Worm (Caenorhabditis elegans) whole organism, L2 larva: ENCODE results near the gene pie-1.
A peak's percentile ranks its signal among the peaks of the same experiment; 100 is the strongest.

ENCODE experiments used
- C34F6.9 ChIP-seq: fragments of 150-350 bp; optimal IDR thresholded peaks from 2 replicates; lab custom pipeline; 2014; ENCODE audit warnings: missing biosample characterization, missing genetic modification characterization
- F13H6.1 ChIP-seq: sonication (generic microtip); optimal IDR thresholded peaks from 2 replicates; lab custom pipeline; 2016; ENCODE audit warnings: missing genetic modification characterization, missing compliant biosample characterization
- Y55F3AM.14 ChIP-seq: fragments of 200-800 bp; sonication (Bioruptor generic); optimal IDR thresholded peaks from 2 replicates; lab custom pipeline; 2018; ENCODE audit warnings: mild to moderate bottlenecking, missing genetic modification characterization, missing compliant biosample characterization
- ZK546.5 ChIP-seq: sonication (generic microtip); optimal IDR thresholded peaks from 2 replicates; lab custom pipeline; 2017; ENCODE audit warnings: missing biosample characterization, missing genetic modification characterization
- alr-1 ChIP-seq: fragments of 150-350 bp; optimal IDR thresholded peaks from 2 replicates; lab custom pipeline; 2014; ENCODE audit warnings: missing biosample characterization, missing genetic modification characterization
- aly-2 ChIP-seq: fragments of 150-350 bp; optimal IDR thresholded peaks from 2 replicates; lab custom pipeline; 2014; ENCODE audit warnings: missing biosample characterization, missing genetic modification characterization
- ama-1 ChIP-seq: fragments of 150-350 bp; optimal IDR thresholded peaks from 2 replicates; lab custom pipeline; 2018; ENCODE audit warnings: inconsistent platforms
- blmp-1 ChIP-seq: sonication (generic microtip); optimal IDR thresholded peaks from 2 replicates; lab custom pipeline; 2017; ENCODE audit warnings: missing genetic modification characterization, mild to moderate bottlenecking, missing compliant biosample characterization, antibody characterized with exemption, moderate library complexity; ENCODE audit not compliant: insufficient read depth
- ceh-16 ChIP-seq: fragments of 150-350 bp; optimal IDR thresholded peaks from 2 replicates; lab custom pipeline; 2014; ENCODE audit warnings: missing biosample characterization, missing genetic modification characterization
- ceh-82 ChIP-seq: fragments of 150-350 bp; optimal IDR thresholded peaks from 2 replicates; lab custom pipeline; 2014; ENCODE audit warnings: missing biosample characterization, missing genetic modification characterization
- crh-2 ChIP-seq: sonication (generic microtip); optimal IDR thresholded peaks from 2 replicates; lab custom pipeline; 2017; ENCODE audit warnings: missing biosample characterization, missing genetic modification characterization
- dmd-4 ChIP-seq: sonication (generic microtip); optimal IDR thresholded peaks from 2 replicates; lab custom pipeline; 2017; ENCODE audit warnings: missing biosample characterization, missing genetic modification characterization
- egl-27 ChIP-seq: sonication (generic microtip); optimal IDR thresholded peaks from 3 replicates; lab custom pipeline; 2017; ENCODE audit warnings: missing biosample characterization, missing genetic modification reagents, missing genetic modification characterization
- elt-1 ChIP-seq: fragments of 150-350 bp; optimal IDR thresholded peaks from 2 replicates; lab custom pipeline; 2014; ENCODE audit warnings: missing biosample characterization, missing genetic modification characterization
- elt-3 ChIP-seq: sonication (generic microtip); optimal IDR thresholded peaks from 2 replicates; lab custom pipeline; 2017; ENCODE audit warnings: missing biosample characterization, missing genetic modification characterization
- fos-1 ChIP-seq: fragments of 150-350 bp; optimal IDR thresholded peaks from 2 replicates; lab custom pipeline; 2014; ENCODE audit warnings: missing biosample characterization, missing genetic modification characterization
- gmeb-1 ChIP-seq: fragments of 150-350 bp; optimal IDR thresholded peaks from 2 replicates; lab custom pipeline; 2014; ENCODE audit warnings: missing biosample characterization, missing genetic modification characterization
- lin-13 ChIP-seq: fragments of 150-350 bp; optimal IDR thresholded peaks from 2 replicates; lab custom pipeline; 2014; ENCODE audit warnings: missing biosample characterization, missing genetic modification reagents, missing genetic modification characterization
- lsy-2 ChIP-seq, 2 experiments: fragments of 150-350 bp in 1 of 2; sonication (generic microtip) in 1 of 2; optimal IDR thresholded peaks; 2 replicates each; lab custom pipeline; 2014 to 2017; ENCODE audit warnings: missing biosample characterization in 2 of 2, missing genetic modification characterization in 2 of 2
- mab-5 ChIP-seq: fragments of 150-350 bp; optimal IDR thresholded peaks from 2 replicates; lab custom pipeline; 2014; ENCODE audit warnings: missing biosample characterization, missing genetic modification characterization
- mbf-1 ChIP-seq: sonication (generic microtip); optimal IDR thresholded peaks from 2 replicates; lab custom pipeline; 2017; ENCODE audit warnings: missing biosample characterization, missing genetic modification characterization
- mdl-1 ChIP-seq, 2 experiments: fragments of 150-350 bp in 1 of 2; sonication (generic microtip) in 1 of 2; optimal IDR thresholded peaks; 2 replicates each; lab custom pipeline; 2017; ENCODE audit warnings: missing biosample characterization in 2 of 2, missing genetic modification characterization in 2 of 2
- nhr-10 ChIP-seq: sonication (generic microtip); optimal IDR thresholded peaks from 2 replicates; lab custom pipeline; 2017; ENCODE audit warnings: missing biosample characterization, missing genetic modification characterization
- nhr-11 ChIP-seq: fragments of 150-350 bp; optimal IDR thresholded peaks from 2 replicates; lab custom pipeline; 2014; ENCODE audit warnings: missing biosample characterization, missing genetic modification characterization
- nhr-12 ChIP-seq: fragments of 150-350 bp; optimal IDR thresholded peaks from 2 replicates; lab custom pipeline; 2014; ENCODE audit warnings: missing biosample characterization, missing genetic modification characterization
- nhr-129 ChIP-seq: fragments of 150-350 bp; optimal IDR thresholded peaks from 2 replicates; lab custom pipeline; 2014; ENCODE audit warnings: missing biosample characterization, missing genetic modification characterization
- nhr-21 ChIP-seq: fragments of 150-350 bp; optimal IDR thresholded peaks from 2 replicates; lab custom pipeline; 2014; ENCODE audit warnings: missing biosample characterization, missing genetic modification characterization
- nhr-23 ChIP-seq: fragments of 150-350 bp; optimal IDR thresholded peaks from 2 replicates; lab custom pipeline; 2014; ENCODE audit warnings: missing biosample characterization, missing genetic modification reagents, missing genetic modification characterization
- nhr-25 ChIP-seq: fragments of 150-350 bp; sonication (generic microtip); optimal IDR thresholded peaks from 3 replicates; lab custom pipeline; 2014; ENCODE audit warnings: missing biosample characterization, missing genetic modification characterization
- nhr-6 ChIP-seq: fragments of 150-350 bp; optimal IDR thresholded peaks from 2 replicates; lab custom pipeline; 2014; ENCODE audit warnings: missing biosample characterization, missing genetic modification characterization
- peb-1 ChIP-seq: fragments of 150-350 bp; optimal IDR thresholded peaks from 2 replicates; lab custom pipeline; 2014; ENCODE audit warnings: missing biosample characterization, missing genetic modification characterization
- sem-4 ChIP-seq: fragments of 150-350 bp; optimal IDR thresholded peaks from 2 replicates; lab custom pipeline; 2014; ENCODE audit warnings: missing biosample characterization, missing genetic modification reagents, missing genetic modification characterization
- sma-3 ChIP-seq: sonication (generic microtip); optimal IDR thresholded peaks from 2 replicates; lab custom pipeline; 2016; ENCODE audit warnings: missing genetic modification reagents, missing genetic modification characterization, missing compliant biosample characterization
- unc-39 ChIP-seq: fragments of 150-350 bp; optimal IDR thresholded peaks from 2 replicates; lab custom pipeline; 2014; ENCODE audit warnings: missing biosample characterization, missing genetic modification characterization
- unc-55 ChIP-seq: fragments of 150-350 bp; sonication (generic microtip); optimal IDR thresholded peaks from 3 replicates; lab custom pipeline; 2014; ENCODE audit warnings: missing biosample characterization, missing genetic modification reagents, missing genetic modification characterization
- unc-62 ChIP-seq: fragments of 150-350 bp; optimal IDR thresholded peaks from 2 replicates; lab custom pipeline; 2014; ENCODE audit warnings: missing biosample characterization, missing genetic modification reagents, missing genetic modification characterization
- zag-1 ChIP-seq: fragments of 150-350 bp; optimal IDR thresholded peaks from 2 replicates; lab custom pipeline; 2014; ENCODE audit warnings: missing biosample characterization, missing genetic modification characterization
- ztf-1 ChIP-seq: fragments of 200-800 bp; sonication (Bioruptor generic); conservative IDR thresholded peaks from 2 replicates; pipeline ENCODE4 v1.3.6; 2022; ENCODE audit warnings: missing genetic modification characterization, missing compliant biosample characterization
- ztf-4 ChIP-seq: fragments of 150-350 bp; optimal IDR thresholded peaks from 2 replicates; lab custom pipeline; 2014; ENCODE audit warnings: missing biosample characterization, missing genetic modification characterization

pie-1 gene

DNA sequence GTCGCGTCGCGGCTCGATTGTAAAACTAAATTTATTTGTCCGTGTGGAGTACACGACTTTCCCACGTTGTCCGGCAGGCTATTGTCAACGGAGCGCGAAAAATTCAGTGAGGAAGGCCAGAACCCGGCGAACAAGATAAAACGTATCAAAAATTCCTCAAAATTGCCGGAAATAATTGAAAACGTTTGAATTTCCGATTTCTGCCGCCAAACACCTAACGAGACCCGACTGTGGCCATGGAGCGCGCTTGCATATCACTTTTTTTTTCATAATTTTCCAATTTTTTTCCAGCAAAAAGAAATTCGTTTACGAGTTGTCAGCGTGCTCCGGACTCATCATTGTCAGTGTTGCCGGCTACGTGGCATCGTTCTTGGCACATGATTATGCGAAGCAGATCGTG, 28.2 kb upstream of the pie-1 start:
- TF ChIP-seq ama-1: no peak
- TF ChIP-seq lsy-2 (tag; optimal IDR thresholded peaks at IDR 0.05; lab: Kevin White, UChicago): no peak

DNA sequence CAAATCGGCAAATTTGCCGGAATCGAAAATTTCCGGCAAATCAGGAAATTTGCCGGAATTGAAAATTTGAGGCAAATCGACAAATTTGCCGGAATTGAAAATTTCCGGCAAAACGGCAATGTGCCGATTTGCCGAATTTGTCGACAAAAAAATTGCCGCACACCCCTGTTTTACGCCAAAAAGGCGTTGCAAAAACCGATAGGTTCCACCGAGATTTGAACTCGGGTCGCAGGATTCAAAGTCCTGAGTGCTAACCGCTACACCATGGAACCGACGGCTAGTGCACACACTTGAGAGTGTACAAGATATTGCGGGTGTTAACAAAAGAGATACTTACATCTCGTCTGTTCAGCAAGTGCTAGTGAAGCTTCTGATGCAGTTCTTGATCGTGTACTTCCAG, 27.0 kb upstream of the pie-1 start:
- TF ChIP-seq elt-3 (tag; lab: Kevin White, UChicago) (no peak), lsy-2 (tag; optimal IDR thresholded peaks at IDR 0.05; lab: Kevin White, UChicago) (peak in 1 of 2 experiments; percentile 12), nhr-129 (tag; lab: Kevin White, UChicago) (peak; percentile 59), mab-5 (tag; lab: Kevin White, UChicago) (no peak), ztf-4 (tag; lab: Kevin White, UChicago) (no peak), nhr-10 (tag; lab: Kevin White, UChicago) (no peak), aly-2 (no peak), egl-27 (tag; lab: Kevin White, UChicago) (no peak), dmd-4 (tag; lab: Kevin White, UChicago) (no peak), C34F6.9 (tag; lab: Kevin White, UChicago) (no peak), sem-4 (tag; lab: Kevin White, UChicago) (no peak), ceh-16 (no peak), blmp-1 (tag; lab: Kevin White, UChicago) (no peak), unc-39 (no peak), F13H6.1 (tag; lab: Kevin White, UChicago) (no peak), fos-1 (no peak), nhr-23 (no peak), ceh-82 (no peak), crh-2 (tag; lab: Kevin White, UChicago) (no peak), mbf-1 (tag; lab: Kevin White, UChicago) (no peak), sma-3 (GFP tag; lab: Kevin White, UChicago) (peak; percentile 2), zag-1 (tag; lab: Kevin White, UChicago) (no peak), nhr-25 (tag; lab: Kevin White, UChicago) (no peak), lin-13 (GFP tag; lab: Kevin White, UChicago) (no peak), unc-55 (GFP tag; lab: Kevin White, UChicago) (peak; percentile 6), ztf-1 (GFP tag; lab: Robert Waterston, UW) (no peak), nhr-11 (tag; lab: Kevin White, UChicago) (no peak), alr-1 (tag; lab: Kevin White, UChicago) (no peak), nhr-12 (no peak), ZK546.5 (tag; lab: Kevin White, UChicago) (no peak), Y55F3AM.14 (GFP tag; lab: Kevin White, UChicago) (no peak), nhr-21 (no peak), gmeb-1 (no peak), unc-62 (GFP tag; lab: Kevin White, UChicago) (no peak)
- TF ChIP-seq, all 48 proteins: peak for 4

DNA sequence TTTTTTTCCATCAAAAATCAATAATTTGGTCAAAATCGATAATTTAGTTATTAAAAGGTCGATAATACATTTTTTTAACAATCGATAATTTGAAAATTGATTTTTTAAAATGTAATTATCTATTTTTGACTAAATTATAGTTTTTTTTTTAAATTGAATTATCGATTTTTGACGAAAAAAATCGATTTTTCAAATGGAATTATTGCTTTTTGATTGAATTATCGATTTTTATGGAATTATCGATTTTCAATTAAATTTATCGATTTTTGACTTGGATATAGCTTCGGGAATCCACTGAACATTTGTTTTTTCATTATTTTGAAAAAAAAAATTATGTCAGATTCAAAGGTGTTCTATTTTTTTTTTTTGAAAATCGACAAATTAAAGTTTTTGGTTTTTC, 16.4 kb upstream of the pie-1 start:
- no peak for TF ChIP-seq nhr-11 (tag; lab: Kevin White, UChicago)
- TF ChIP-seq ceh-82: no peak
- no peak for TF ChIP-seq aly-2
- no peak for TF ChIP-seq crh-2 (tag; lab: Kevin White, UChicago)
- TF ChIP-seq nhr-12: no peak
- no peak for TF ChIP-seq dmd-4 (tag; lab: Kevin White, UChicago)
- no peak for TF ChIP-seq ceh-16
- TF ChIP-seq F13H6.1 (tag; lab: Kevin White, UChicago): no peak
- no peak for TF ChIP-seq nhr-129 (tag; lab: Kevin White, UChicago)
- TF ChIP-seq nhr-10 (tag; lab: Kevin White, UChicago): no peak
- no peak for TF ChIP-seq nhr-25 (tag; lab: Kevin White, UChicago)
- no peak for TF ChIP-seq ztf-1 (GFP tag; lab: Robert Waterston, UW)
- TF ChIP-seq C34F6.9 (tag; lab: Kevin White, UChicago): no peak
- no peak for TF ChIP-seq gmeb-1
- TF ChIP-seq peb-1 (tag; lab: Kevin White, UChicago): no peak
- no peak for TF ChIP-seq lin-13 (GFP tag; lab: Kevin White, UChicago)

DNA sequence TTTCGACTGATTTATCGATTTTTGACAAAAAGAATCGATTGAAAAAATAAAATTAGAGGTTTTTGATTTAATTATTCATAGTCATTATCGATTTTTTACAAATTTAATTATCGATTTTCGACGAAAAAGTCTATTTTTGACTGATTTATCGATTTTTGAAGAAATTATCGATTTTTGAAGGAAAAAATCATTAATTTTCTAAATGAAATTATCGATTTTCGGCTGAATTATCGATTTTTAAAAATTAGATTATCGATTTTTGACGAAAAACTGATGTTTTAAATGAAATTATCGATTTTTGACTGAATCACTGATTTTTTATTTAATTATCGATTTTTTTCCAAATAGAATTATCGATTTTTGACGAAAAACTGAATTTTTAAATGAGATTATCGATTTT, 15.6 kb upstream of the pie-1 start:
- TF ChIP-seq mdl-1 (tag; optimal IDR thresholded peaks at IDR 0.05; lab: Kevin White, UChicago) (no peak), fos-1 (no peak), nhr-23 (no peak), aly-2 (no peak), elt-1 (no peak), ceh-82 (no peak), zag-1 (tag; lab: Kevin White, UChicago) (no peak), nhr-6 (tag; lab: Kevin White, UChicago) (no peak)
